Fruit fly (Drosophila melanogaster): ENCODE data around the gene CG8773.

Gene CG8773

DNA sequence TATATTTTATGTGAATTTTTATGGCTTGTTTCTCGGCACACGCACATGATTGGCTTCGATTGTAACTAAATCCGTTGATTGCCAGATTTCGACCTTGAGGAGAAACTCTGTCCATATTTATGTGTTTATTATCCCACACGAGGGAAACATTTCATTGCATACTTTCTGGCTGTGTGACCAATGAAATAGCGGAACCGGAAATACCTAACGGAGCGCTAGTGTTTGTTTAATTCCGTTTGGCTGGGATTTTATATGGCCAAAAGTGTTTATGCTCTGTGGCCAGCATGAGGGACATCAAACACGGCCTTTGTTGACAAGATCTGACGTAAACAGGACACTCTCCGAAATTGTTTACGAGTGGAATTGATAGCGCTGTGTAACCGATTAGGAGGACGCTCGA is 25.3 kb downstream of the CG8773 start (continued):
- TF ChIP-seq Awh (GFP tag; IDR thresholded peaks at IDR 0.05): no peak; the same call in 1 of the 2 replicates
- TF ChIP-seq CG18599 (GFP tag; optimal IDR thresholded peaks at IDR 0.05): no peak
- no peak for TF ChIP-seq sqz (GFP tag; optimal IDR thresholded peaks at IDR 0.05)
- TF ChIP-seq Ravus (GFP tag; IDR thresholded peaks at IDR 0.05): no peak
- no peak for TF ChIP-seq ATbp (GFP tag; optimal IDR thresholded peaks at IDR 0.05)
- no peak for TF ChIP-seq Tbp (GFP tag; optimal IDR thresholded peaks at IDR 0.05)
- no peak for TF ChIP-seq Oli (tag; optimal IDR thresholded peaks at IDR 0.05)
- no peak for TF ChIP-seq CG42726 (GFP tag; IDR thresholded peaks at IDR 0.05; ENCODE audit: partially characterized antibody)
- no peak for TF ChIP-seq insv (GFP tag; optimal IDR thresholded peaks at IDR 0.05)
- peak; percentile 4 for TF ChIP-seq Hsf (GFP tag; optimal IDR thresholded peaks at IDR 0.05)
- no peak for TF ChIP-seq CG8388 (GFP tag; optimal IDR thresholded peaks at IDR 0.05)
- TF ChIP-seq tna (GFP tag; IDR thresholded peaks at IDR 0.05; ENCODE audit: partially characterized antibody): no peak
- no peak for TF ChIP-seq pzg (GFP tag; optimal IDR thresholded peaks at IDR 0.05)
- TF ChIP-seq Dbx (GFP tag; IDR thresholded peaks at IDR 0.05): no peak
- TF ChIP-seq hth (optimal IDR thresholded peaks at IDR 0.05): no peak
- TF ChIP-seq Eip74EF (GFP tag; optimal IDR thresholded peaks at IDR 0.05): peak in 1 of 2 experiments; percentile 23
- TF ChIP-seq nom (GFP tag; optimal IDR thresholded peaks at IDR 0.05): no peak
- TF ChIP-seq HLH54F (GFP tag; optimal IDR thresholded peaks at IDR 0.05): no peak
- no peak for TF ChIP-seq CG2202 (tag; optimal IDR thresholded peaks at IDR 0.05)
- TF ChIP-seq Nf-YC (tag; optimal IDR thresholded peaks at IDR 0.05): no peak
- no peak for TF ChIP-seq CG11247 (GFP tag; IDR thresholded peaks at IDR 0.05)
- TF ChIP-seq CG11456 (GFP tag; IDR thresholded peaks at IDR 0.05): no peak
- no peak for TF ChIP-seq CG14050 (GFP tag; IDR thresholded peaks at IDR 0.05)
- TF ChIP-seq Spps (tag; optimal IDR thresholded peaks at IDR 0.05): no peak
- no peak for TF ChIP-seq dmrt99B (tag; optimal IDR thresholded peaks at IDR 0.05)
- TF ChIP-seq GATAe (GFP tag; conservative IDR thresholded peaks at IDR 0.05): no peak
- TF ChIP-seq CG14667 (GFP tag; IDR thresholded peaks at IDR 0.05): no peak
- peak; percentile 84 for TF ChIP-seq sens (GFP tag)
- no peak for TF ChIP-seq ab (GFP tag; optimal IDR thresholded peaks at IDR 0.05)
- TF ChIP-seq Fer3 (tag; optimal IDR thresholded peaks at IDR 0.05): peak; percentile 19
- no peak for TF ChIP-seq CG3726 (GFP tag; IDR thresholded peaks at IDR 0.05)
- no peak for TF ChIP-seq CG17359 (tag; optimal IDR thresholded peaks at IDR 0.05)
- TF ChIP-seq Hmr (GFP tag; optimal IDR thresholded peaks at IDR 0.05): no peak
- TF ChIP-seq CG14014 (GFP tag; IDR thresholded peaks at IDR 0.05): no peak
- no peak for TF ChIP-seq corto (GFP tag; optimal IDR thresholded peaks at IDR 0.05)
- no peak for TF ChIP-seq shn (GFP tag; optimal IDR thresholded peaks at IDR 0.05)
- TF ChIP-seq ttk (GFP tag; IDR thresholded peaks at IDR 0.05): peak; percentile 30; the same call in 1 of the 2 replicates
- peak; percentile 2 for TF ChIP-seq CoRest (tag; optimal IDR thresholded peaks at IDR 0.05)
- TF ChIP-seq Sox102F (GFP tag; optimal IDR thresholded peaks at IDR 0.05): peak; percentile 16
- TF ChIP-seq CG34224 (GFP tag; IDR thresholded peaks at IDR 0.05; ENCODE audit: partially characterized antibody): no peak
- no peak for TF ChIP-seq az2 (GFP tag; optimal IDR thresholded peaks at IDR 0.05)
- TF ChIP-seq Dek (tag; optimal IDR thresholded peaks at IDR 0.05): no peak
- TF ChIP-seq H15 (GFP tag; IDR thresholded peaks at IDR 0.05): no peak
- no peak for TF ChIP-seq cato (GFP tag; optimal IDR thresholded peaks at IDR 0.05; ENCODE audit: borderline replicate concordance)
- no peak for TF ChIP-seq TFAM (GFP tag; optimal IDR thresholded peaks at IDR 0.05)
- TF ChIP-seq CG15011 (GFP tag; optimal IDR thresholded peaks at IDR 0.05): no peak
- TF ChIP-seq CG11504 (tag; optimal IDR thresholded peaks at IDR 0.05): no peak
- no peak for TF ChIP-seq bowl (GFP tag; IDR thresholded peaks at IDR 0.05)
- TF ChIP-seq HmgZ (tag; optimal IDR thresholded peaks at IDR 0.05): no peak
- TF ChIP-seq sisA (GFP tag; IDR thresholded peaks at IDR 0.05): no peak
- no peak for TF ChIP-seq HHEX (GFP tag; optimal IDR thresholded peaks at IDR 0.05)

Data from whole organism, embryonic.